Worm (Caenorhabditis elegans) whole organism, late embryonic: Measurements from ENCODE around the gene mnm-2.

Source experiments
- T23F11.4 ChIP-seq: fragments of 200-800 bp; sonication (Bioruptor generic); optimal IDR thresholded peaks from 2 replicates; lab custom pipeline; 2018; ENCODE audit warnings: mild to moderate bottlenecking, missing genetic modification characterization, missing compliant biosample characterization
- ama-1 ChIP-seq: fragments of 150-350 bp; optimal IDR thresholded peaks from 2 replicates; lab custom pipeline; 2014
- elt-2 ChIP-seq: sonication (generic microtip); optimal IDR thresholded peaks from 2 replicates; lab custom pipeline; 2016; ENCODE audit warnings: missing genetic modification reagents, missing genetic modification characterization, missing compliant biosample characterization
- pqm-1 ChIP-seq: sonication (generic microtip); optimal IDR thresholded peaks from 2 replicates; lab custom pipeline; 2016; ENCODE audit warnings: missing genetic modification characterization, missing compliant biosample characterization
- ttx-3 ChIP-seq: sonication (generic microtip); optimal IDR thresholded peaks from 2 replicates; lab custom pipeline; 2016; ENCODE audit warnings: missing genetic modification reagents, missing genetic modification characterization, missing compliant biosample characterization

ce11 chrX:7409935-7410334 lies 14.8 kb downstream of the mnm-2 start, which contains the start of gene C10A4.2:
- no peak for TF ChIP-seq ama-1 (lab: Kevin White, UChicago)
- TF ChIP-seq T23F11.4 = no peak
- TF ChIP-seq elt-2 = no peak
- TF ChIP-seq pqm-1 (tag; lab: Kevin White, UChicago) = no peak
- no peak for TF ChIP-seq ttx-3 (tag; lab: Kevin White, UChicago)
